Fruit fly (Drosophila melanogaster): ENCODE data around the gene Megf8.
A peak's percentile ranks its signal among the peaks of the same experiment; 100 is the strongest.

DNA sequence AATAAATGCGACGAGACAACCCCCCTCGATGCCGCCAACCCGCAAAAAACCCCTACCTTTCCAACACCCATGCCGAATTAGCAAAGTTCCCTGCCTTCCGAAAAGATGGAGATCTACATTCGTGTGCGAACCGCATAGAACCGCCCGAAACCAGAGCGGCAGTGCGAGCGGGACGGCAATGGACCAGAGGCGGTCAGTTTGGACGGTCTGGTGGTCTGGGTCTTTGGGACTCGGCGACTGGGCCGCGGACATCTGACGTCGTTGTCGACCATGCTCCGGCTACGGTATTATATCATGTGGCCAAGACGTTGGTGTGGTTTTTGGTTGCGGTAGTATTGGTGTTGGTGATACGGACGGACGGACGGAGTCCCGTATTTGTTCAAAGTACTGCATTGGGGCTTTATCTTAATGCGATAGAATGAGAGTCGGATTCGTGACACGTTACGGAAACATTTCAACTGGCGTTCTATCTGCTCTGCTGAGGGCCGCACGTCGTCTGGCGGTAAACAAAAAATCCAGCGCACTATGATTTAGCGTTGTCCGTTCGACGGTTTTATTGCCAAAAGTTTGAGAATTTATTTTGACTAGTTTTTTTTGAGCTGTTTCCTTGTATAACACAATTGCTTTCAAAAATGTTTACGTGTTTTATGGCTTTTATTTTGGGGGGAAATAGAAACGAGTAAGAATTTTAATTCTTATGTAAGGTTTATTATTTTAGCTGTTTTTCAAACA, 43.6 kb downstream of the Megf8 start:
- TF ChIP-seq CG34367 (tag; optimal IDR thresholded peaks at IDR 0.05) (no peak), Pif1B (GFP tag; optimal IDR thresholded peaks at IDR 0.05) (no peak), CG14655 (GFP tag; optimal IDR thresholded peaks at IDR 0.05) (peak; percentile 18), gl (tag; optimal IDR thresholded peaks at IDR 0.05) (no peak), CG8301 (tag; optimal IDR thresholded peaks at IDR 0.05) (no peak), CG9948 (tag; optimal IDR thresholded peaks at IDR 0.05) (no peak)
